Fruit fly (Drosophila melanogaster) whole organism, embryonic: Measurements from ENCODE around the gene natalisin.
A peak's percentile ranks its signal among the peaks of the same experiment; 100 is the strongest.

Experiments used
- CG12769 ChIP-seq: fragments of 200-800 bp; sonication (Bioruptor generic); optimal IDR thresholded peaks from 2 replicates; lab custom pipeline; 2019; ENCODE audit warnings: missing biosample characterization, mild to moderate bottlenecking, missing genetic modification characterization, moderate library complexity
- CG1792 ChIP-seq: fragments of 200-800 bp; sonication (Bioruptor generic); optimal IDR thresholded peaks from 2 replicates; lab custom pipeline; 2016; ENCODE audit warnings: missing biosample characterization, missing genetic modification characterization
- CG8478 ChIP-seq: fragments of >200 bp; optimal IDR thresholded peaks from 2 replicates; lab custom pipeline; 2018
- D19B ChIP-seq: fragments of 200-800 bp; sonication (Bioruptor generic); optimal IDR thresholded peaks from 2 replicates; lab custom pipeline; 2017; ENCODE audit warnings: missing biosample characterization, mild to moderate bottlenecking, missing genetic modification characterization
- Hr78 ChIP-seq, 2 experiments: fragments of 200-800 bp in 1 of 2; fragments of >200 bp in 1 of 2; sonication (Bioruptor generic) in 1 of 2; optimal IDR thresholded peaks; 2 replicates each; lab custom pipeline; 2017 to 2019; ENCODE audit warnings: missing biosample characterization in 2 of 2, missing genetic modification characterization in 2 of 2, mild to moderate bottlenecking in 1 of 2, moderate library complexity in 1 of 2
- Neu2 ChIP-seq: fragments of 200-800 bp; sonication (Bioruptor generic); optimal IDR thresholded peaks from 3 replicates; lab custom pipeline; 2016; ENCODE audit warnings: missing biosample characterization, missing genetic modification characterization, borderline replicate concordance
- Ravus ChIP-seq: fragments of 200-800 bp; sonication (Bioruptor generic); IDR thresholded peaks from 2 replicates; pipeline ENCODE4 v1.3.6; 2022; ENCODE audit warnings: missing biosample characterization, missing genetic modification characterization
- eve ChIP-seq, 2 experiments: fragments of >200 bp; optimal IDR thresholded peaks; 2 replicates each; lab custom pipeline; 2017; ENCODE audit warnings: missing biosample characterization in 2 of 2, missing genetic modification characterization in 2 of 2
- gro ChIP-seq: fragments of 200-800 bp; sonication (Bioruptor generic); optimal IDR thresholded peaks from 2 replicates; lab custom pipeline; 2016; ENCODE audit warnings: missing biosample characterization, missing genetic modification characterization
- z ChIP-seq: fragments of 200-800 bp; sonication (Bioruptor generic); IDR thresholded peaks from 3 replicates; pipeline ENCODE4 v1.3.6; 2022; ENCODE audit warnings: missing biosample characterization, missing genetic modification characterization

dm6 chr3R:14387840-14388239 lies 30.6 kb upstream of the natalisin start:
- TF ChIP-seq Hr78 (GFP tag; optimal IDR thresholded peaks at IDR 0.05; lab: Kevin White, UChicago) (no peak), eve (GFP tag; optimal IDR thresholded peaks at IDR 0.05; lab: Kevin White, UChicago) (no peak), gro (GFP tag; lab: Kevin White, UChicago) (no peak), CG1792 (GFP tag; lab: Kevin White, UChicago) (no peak), Ravus (GFP tag; lab: Robert Waterston, UW) (no peak), CG8478 (lab: Kevin White, UChicago) (no peak), z (no peak), CG12769 (tag; lab: Kevin White, UChicago) (peak; percentile 14), D19B (GFP tag; lab: Kevin White, UChicago) (peak; percentile 36), Neu2 (no peak)
